Comparison of ENCODE assay signal across 1 fruit fly cellular context in the genomic region with DNA sequence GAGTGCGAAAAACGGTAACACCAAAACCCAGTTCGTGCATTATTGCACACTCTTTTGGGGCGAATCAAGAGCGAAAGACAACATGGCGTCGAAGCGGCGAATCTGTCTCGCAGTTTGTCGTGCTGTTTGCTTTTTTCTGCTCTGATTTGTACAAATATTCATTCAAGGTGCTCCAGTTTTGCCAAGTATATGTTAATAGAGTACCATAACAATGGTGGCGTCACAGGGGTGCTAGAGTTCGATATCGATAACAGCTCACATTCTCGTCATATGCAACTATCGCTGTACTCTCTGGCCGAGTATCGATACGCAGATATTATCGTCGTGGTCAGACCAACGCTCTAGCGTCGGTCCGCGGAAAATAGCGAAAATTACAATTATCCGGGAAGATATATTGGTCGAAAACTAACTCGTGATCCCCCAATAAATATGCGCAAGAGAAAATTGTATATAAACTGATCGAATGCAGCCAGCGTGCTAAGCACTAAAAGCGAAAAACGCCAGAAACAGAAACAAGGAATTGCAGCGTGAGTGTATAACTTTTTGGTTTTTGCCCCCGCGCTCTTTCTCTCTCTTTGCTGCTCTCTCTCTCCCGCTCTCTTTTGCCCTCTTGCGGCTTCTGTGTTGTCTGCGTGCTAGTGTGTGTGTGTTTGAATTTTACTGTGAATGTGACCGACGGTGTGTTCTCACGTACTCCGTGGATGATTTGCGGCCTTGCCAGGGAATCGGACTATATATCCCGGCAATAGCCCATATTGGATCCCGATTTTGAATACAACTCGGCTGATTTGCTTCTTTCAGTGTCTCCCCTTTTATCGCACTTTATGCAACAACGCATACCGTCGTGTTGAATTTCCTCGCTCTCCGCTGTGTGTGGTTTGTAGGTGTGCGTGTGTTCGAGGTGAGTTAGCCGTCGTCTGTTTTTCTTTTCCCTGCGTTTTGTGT.
TF ChIP-seq lines count a peak whose summit lies in the region.

Gene flfl (plus strand): TSS at position 298 of the 945 bp plus-strand sequence.

TF ChIP-seq in whole organism, embryonic, 481 proteins besides CTCF, POLR2A, EP300 and RAD21 (continued from another document and continues in another):
- TF ChIP-seq p53 (GFP tag; optimal IDR thresholded peaks at IDR 0.05; lab: Kevin White, UChicago) (no peak), TFAM (GFP tag; optimal IDR thresholded peaks at IDR 0.05; lab: Kevin White, UChicago) (no peak), caup (GFP tag; optimal IDR thresholded peaks at IDR 0.05; lab: Kevin White, UChicago; ENCODE audit: severe bottlenecking) (no peak), Opbp (GFP tag; IDR thresholded peaks at IDR 0.05; lab: Robert Waterston, UW; ENCODE audit: partially characterized antibody) (no peak), CG4424 (GFP tag; optimal IDR thresholded peaks at IDR 0.05; lab: Kevin White, UChicago) (no peak), CG34224 (GFP tag; IDR thresholded peaks at IDR 0.05; lab: Robert Waterston, UW; ENCODE audit: partially characterized antibody) (no peak), CG9437 (GFP tag; optimal IDR thresholded peaks at IDR 0.05; lab: Kevin White, UChicago) (peak; percentile 64), H2.0 (GFP tag; IDR thresholded peaks at IDR 0.05; lab: Robert Waterston, UW) (no peak), ara (GFP tag; IDR thresholded peaks at IDR 0.05; lab: Robert Waterston, UW) (no peak), CG2889 (GFP tag; IDR thresholded peaks at IDR 0.05; lab: Robert Waterston, UW) (no peak), CG11085 (GFP tag; IDR thresholded peaks at IDR 0.05; lab: Robert Waterston, UW) (no peak), CG12071 (GFP tag; optimal IDR thresholded peaks at IDR 0.05; lab: Kevin White, UChicago) (peak; percentile 44), pum (GFP tag; optimal IDR thresholded peaks at IDR 0.05; lab: Kevin White, UChicago) (peak; percentile 13), ATbp (GFP tag; optimal IDR thresholded peaks at IDR 0.05; lab: Kevin White, UChicago) (no peak), az2 (GFP tag; optimal IDR thresholded peaks at IDR 0.05; lab: Kevin White, UChicago) (no peak), CG10979 (tag; optimal IDR thresholded peaks at IDR 0.05; lab: Kevin White, UChicago) (no peak), chif (GFP tag; optimal IDR thresholded peaks at IDR 0.05; lab: Kevin White, UChicago) (no peak), fu2 (GFP tag; optimal IDR thresholded peaks at IDR 0.05; lab: Kevin White, UChicago) (no peak), her (GFP tag; optimal IDR thresholded peaks at IDR 0.05; lab: Kevin White, UChicago) (peak; percentile 100), disco-r (GFP tag; optimal IDR thresholded peaks at IDR 0.05; lab: Kevin White, UChicago) (no peak), CG10654 (GFP tag; optimal IDR thresholded peaks at IDR 0.05; lab: Kevin White, UChicago) (no peak), Fer1 (GFP tag; optimal IDR thresholded peaks at IDR 0.05; lab: Kevin White, UChicago) (peak; percentile 49), bcd (GFP tag; optimal IDR thresholded peaks at IDR 0.05; lab: Kevin White, UChicago) (peak; percentile 29), sqz (GFP tag; optimal IDR thresholded peaks at IDR 0.05; lab: Kevin White, UChicago) (no peak), kah (GFP tag; optimal IDR thresholded peaks at IDR 0.05; lab: Kevin White, UChicago) (peak; percentile 12), lab (GFP tag; optimal IDR thresholded peaks at IDR 0.05; lab: Kevin White, UChicago) (peak; percentile 35), H15 (GFP tag; IDR thresholded peaks at IDR 0.05; lab: Robert Waterston, UW) (no peak), CG12769 (tag; optimal IDR thresholded peaks at IDR 0.05; lab: Kevin White, UChicago) (no peak), CG17912 (GFP tag; optimal IDR thresholded peaks at IDR 0.05; lab: Kevin White, UChicago) (no peak), Dp (GFP tag; optimal IDR thresholded peaks at IDR 0.05; lab: Kevin White, UChicago) (no peak), gce (GFP tag; IDR thresholded peaks at IDR 0.05; lab: Robert Waterston, UW) (no peak), al (GFP tag; IDR thresholded peaks at IDR 0.05; lab: Robert Waterston, UW) (no peak), vnd (GFP tag; IDR thresholded peaks at IDR 0.05; lab: Robert Waterston, UW; ENCODE audit: partially characterized antibody) (no peak), CG31388 (GFP tag; optimal IDR thresholded peaks at IDR 0.05; lab: Kevin White, UChicago) (no peak), Dbx (GFP tag; IDR thresholded peaks at IDR 0.05; lab: Robert Waterston, UW) (no peak), dm (GFP tag; optimal IDR thresholded peaks at IDR 0.05; lab: Kevin White, UChicago) (peak; percentile 48), org-1 (GFP tag; optimal IDR thresholded peaks at IDR 0.05; lab: Kevin White, UChicago) (no peak), CG11723 (GFP tag; optimal IDR thresholded peaks at IDR 0.05; lab: Kevin White, UChicago) (no peak), bbx (GFP tag; IDR thresholded peaks at IDR 0.05; lab: Robert Waterston, UW; ENCODE audit: partially characterized antibody) (no peak), eve (GFP tag; optimal IDR thresholded peaks at IDR 0.05; lab: Kevin White, UChicago) (no peak), Elba2 (GFP tag; optimal IDR thresholded peaks at IDR 0.05; lab: Kevin White, UChicago) (no peak), seq (GFP tag; IDR thresholded peaks at IDR 0.05; lab: Robert Waterston, UW) (no peak), CG9215 (GFP tag; IDR thresholded peaks at IDR 0.05; lab: Robert Waterston, UW) (no peak), pros (GFP tag; optimal IDR thresholded peaks at IDR 0.05; lab: Kevin White, UChicago) (no peak), grau (tag; optimal IDR thresholded peaks at IDR 0.05; lab: Kevin White, UChicago) (no peak), CHES-1-like (GFP tag; optimal IDR thresholded peaks at IDR 0.05; lab: Kevin White, UChicago) (no peak), cwo (GFP tag; optimal IDR thresholded peaks at IDR 0.05; lab: Kevin White, UChicago) (no peak), CrebB (tag; optimal IDR thresholded peaks at IDR 0.05; lab: Kevin White, UChicago) (no peak), D (optimal IDR thresholded peaks at IDR 0.05; lab: Kevin White, UChicago) (peak; percentile 26), D (GFP tag; optimal IDR thresholded peaks at IDR 0.05; lab: Kevin White, UChicago) (no peak), CG10543 (GFP tag; optimal IDR thresholded peaks at IDR 0.05; lab: Kevin White, UChicago) (peak; percentile 10), btn (GFP tag; optimal IDR thresholded peaks at IDR 0.05; lab: Kevin White, UChicago) (peak; percentile 6), hbn (GFP tag; IDR thresholded peaks at IDR 0.05; lab: Robert Waterston, UW; ENCODE audit: partially characterized antibody) (no peak), CG8924 (tag; optimal IDR thresholded peaks at IDR 0.05; lab: Kevin White, UChicago) (peak; percentile 21), mirr (GFP tag; optimal IDR thresholded peaks at IDR 0.05; lab: Kevin White, UChicago) (no peak), ash1 (GFP tag; optimal IDR thresholded peaks at IDR 0.05; lab: Kevin White, UChicago) (no peak), CG10462 (GFP tag; optimal IDR thresholded peaks at IDR 0.05; lab: Kevin White, UChicago) (no peak), HHEX (GFP tag; optimal IDR thresholded peaks at IDR 0.05; lab: Kevin White, UChicago) (peak; percentile 3), CG1529 (GFP tag; optimal IDR thresholded peaks at IDR 0.05; lab: Kevin White, UChicago) (no peak), CG12236 (GFP tag; optimal IDR thresholded peaks at IDR 0.05; lab: Kevin White, UChicago) (no peak), dan (GFP tag; IDR thresholded peaks at IDR 0.05; lab: Robert Waterston, UW) (no peak), grn (GFP tag; optimal IDR thresholded peaks at IDR 0.05; lab: Kevin White, UChicago) (no peak), Optix (GFP tag; IDR thresholded peaks at IDR 0.05; lab: Robert Waterston, UW) (no peak), row (GFP tag; IDR thresholded peaks at IDR 0.05; lab: Robert Waterston, UW) (no peak), CG9932 (GFP tag; IDR thresholded peaks at IDR 0.05; lab: Robert Waterston, UW) (no peak), CG17359 (tag; optimal IDR thresholded peaks at IDR 0.05; lab: Kevin White, UChicago) (no peak), CG43689 (GFP tag; IDR thresholded peaks at IDR 0.05; lab: Robert Waterston, UW) (no peak), slou (GFP tag; optimal IDR thresholded peaks at IDR 0.05; lab: Kevin White, UChicago) (no peak), tup (GFP tag; optimal IDR thresholded peaks at IDR 0.05; lab: Kevin White, UChicago) (no peak), Gug (GFP tag; IDR thresholded peaks at IDR 0.05; lab: Robert Waterston, UW) (no peak; the same call in 3 of the 4 replicates), Ssrp (tag; optimal IDR thresholded peaks at IDR 0.05; lab: Kevin White, UChicago) (no peak), CG6254 (GFP tag; optimal IDR thresholded peaks at IDR 0.05; lab: Kevin White, UChicago) (no peak), HLH4C (GFP tag; IDR thresholded peaks at IDR 0.05; lab: Robert Waterston, UW; ENCODE audit: partially characterized antibody) (no peak), toy (GFP tag; IDR thresholded peaks at IDR 0.05; lab: Robert Waterston, UW) (no peak), CG7271 (tag; optimal IDR thresholded peaks at IDR 0.05; lab: Kevin White, UChicago) (no peak), trh (GFP tag; optimal IDR thresholded peaks at IDR 0.05; lab: Kevin White, UChicago) (no peak), B-H1 (GFP tag; IDR thresholded peaks at IDR 0.05; lab: Robert Waterston, UW) (no peak), jing (GFP tag; optimal IDR thresholded peaks at IDR 0.05; lab: Kevin White, UChicago) (no peak), CG7556 (GFP tag; optimal IDR thresholded peaks at IDR 0.05; lab: Kevin White, UChicago) (peak; percentile 9), CG7786 (GFP tag; optimal IDR thresholded peaks at IDR 0.05; lab: Kevin White, UChicago) (peak; percentile 37), CG11093 (GFP tag; IDR thresholded peaks at IDR 0.05; lab: Robert Waterston, UW) (no peak), Mrtf (GFP tag; IDR thresholded peaks at IDR 0.05; lab: Robert Waterston, UW) (no peak), Dfd (GFP tag; optimal IDR thresholded peaks at IDR 0.05; lab: Kevin White, UChicago) (no peak), br (optimal IDR thresholded peaks at IDR 0.05; lab: Kevin White, UChicago) (no peak), pita (GFP tag; optimal IDR thresholded peaks at IDR 0.05; lab: Kevin White, UChicago) (no peak), ab (GFP tag; optimal IDR thresholded peaks at IDR 0.05; lab: Kevin White, UChicago) (no peak), CG8089 (GFP tag; optimal IDR thresholded peaks at IDR 0.05; lab: Kevin White, UChicago) (no peak), tio (GFP tag; optimal IDR thresholded peaks at IDR 0.05; lab: Kevin White, UChicago) (no peak), CG13287 (GFP tag; IDR thresholded peaks at IDR 0.05; lab: Robert Waterston, UW; ENCODE audit: partially characterized antibody) (no peak), Camta (GFP tag; optimal IDR thresholded peaks at IDR 0.05; lab: Kevin White, UChicago) (no peak), Mes4 (GFP tag; optimal IDR thresholded peaks at IDR 0.05; lab: Kevin White, UChicago) (no peak), rib (GFP tag; IDR thresholded peaks at IDR 0.05; lab: Robert Waterston, UW) (no peak), CG42726 (GFP tag; IDR thresholded peaks at IDR 0.05; lab: Robert Waterston, UW; ENCODE audit: partially characterized antibody) (no peak), schlank (tag; optimal IDR thresholded peaks at IDR 0.05; lab: Kevin White, UChicago) (no peak), CG17186 (GFP tag; optimal IDR thresholded peaks at IDR 0.05; lab: Kevin White, UChicago) (peak; percentile 75), dimm (GFP tag; IDR thresholded peaks at IDR 0.05; lab: Robert Waterston, UW) (no peak), CG3407 (GFP tag; optimal IDR thresholded peaks at IDR 0.05; lab: Kevin White, UChicago) (no peak), ac (GFP tag; optimal IDR thresholded peaks at IDR 0.05; lab: Kevin White, UChicago) (no peak), bowl (GFP tag; IDR thresholded peaks at IDR 0.05; lab: Robert Waterston, UW) (no peak), Aef1 (GFP tag; IDR thresholded peaks at IDR 0.05; lab: Robert Waterston, UW) (no peak), Fer3 (tag; optimal IDR thresholded peaks at IDR 0.05; lab: Kevin White, UChicago) (no peak), pfk (GFP tag; optimal IDR thresholded peaks at IDR 0.05; lab: Kevin White, UChicago) (no peak), Hr78 (GFP tag; optimal IDR thresholded peaks at IDR 0.05; lab: Kevin White, UChicago) (no peak), NFAT (GFP tag; IDR thresholded peaks at IDR 0.05; lab: Robert Waterston, UW) (no peak), nau (GFP tag; optimal IDR thresholded peaks at IDR 0.05; lab: Kevin White, UChicago) (no peak), Blimp-1 (GFP tag; optimal IDR thresholded peaks at IDR 0.05; lab: Kevin White, UChicago) (no peak), Dip3 (GFP tag; optimal IDR thresholded peaks at IDR 0.05; lab: Kevin White, UChicago) (no peak), CG4360 (GFP tag; IDR thresholded peaks at IDR 0.05; lab: Robert Waterston, UW) (no peak), CG10565 (GFP tag; optimal IDR thresholded peaks at IDR 0.05; lab: Kevin White, UChicago) (no peak), mld (GFP tag; IDR thresholded peaks at IDR 0.05; lab: Robert Waterston, UW; ENCODE audit: partially characterized antibody) (no peak), tap (tag; optimal IDR thresholded peaks at IDR 0.05; lab: Kevin White, UChicago) (no peak), CG12104 (GFP tag; optimal IDR thresholded peaks at IDR 0.05; lab: Kevin White, UChicago) (no peak), Scr (GFP tag; IDR thresholded peaks at IDR 0.05; lab: Robert Waterston, UW; ENCODE audit: partially characterized antibody) (no peak), Taf1 (GFP tag; IDR thresholded peaks at IDR 0.05; lab: Robert Waterston, UW) (no peak), sd (tag; optimal IDR thresholded peaks at IDR 0.05; lab: Kevin White, UChicago) (peak; percentile 33), CG1603 (tag; optimal IDR thresholded peaks at IDR 0.05; lab: Kevin White, UChicago) (peak; percentile 78), fd64A (GFP tag; optimal IDR thresholded peaks at IDR 0.05; lab: Kevin White, UChicago) (no peak), CG2120 (GFP tag; optimal IDR thresholded peaks at IDR 0.05; lab: Kevin White, UChicago) (peak; percentile 33), gro (GFP tag; optimal IDR thresholded peaks at IDR 0.05; lab: Kevin White, UChicago) (no peak), klu (GFP tag; IDR thresholded peaks at IDR 0.05; lab: Robert Waterston, UW) (no peak), CG9727 (GFP tag; optimal IDR thresholded peaks at IDR 0.05; lab: Kevin White, UChicago) (peak; percentile 27), CG4820 (GFP tag; optimal IDR thresholded peaks at IDR 0.05; lab: Kevin White, UChicago) (no peak), tll (GFP tag; optimal IDR thresholded peaks at IDR 0.05; lab: Kevin White, UChicago) (peak in 1 of 2 experiments; percentile 26), chn (GFP tag; optimal IDR thresholded peaks at IDR 0.05; lab: Kevin White, UChicago) (no peak), pan (optimal IDR thresholded peaks at IDR 0.05; lab: Kevin White, UChicago) (no peak), pan (GFP tag; optimal IDR thresholded peaks at IDR 0.05 in 1 of 2, IDR thresholded peaks at IDR 0.05 in 1 of 2) (no peak)
